Worm (Caenorhabditis elegans): ENCODE data around the gene Y49F6B.8.

DNA sequence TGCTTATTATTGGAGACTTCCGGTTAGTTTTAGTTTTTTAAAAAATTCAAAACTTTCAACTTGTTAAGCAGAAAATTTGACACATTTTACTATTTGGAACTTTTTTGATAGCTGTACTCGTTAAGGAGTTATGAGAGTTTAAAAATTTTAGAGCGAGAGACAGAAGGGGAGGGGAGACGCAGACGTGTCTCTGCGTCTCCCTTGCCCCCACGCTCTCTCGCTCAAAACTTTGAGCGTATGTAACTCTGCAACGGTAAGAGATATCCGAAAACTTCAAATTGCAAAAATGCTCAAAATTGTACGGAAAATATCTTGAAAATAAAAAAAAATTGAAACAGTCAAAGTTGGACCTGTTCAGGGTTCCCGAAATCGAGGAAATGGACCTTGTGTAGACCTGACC, 34.7 kb upstream of the Y49F6B.8 start:
- TF ChIP-seq ama-1 (optimal IDR thresholded peaks at IDR 0.05) = no peak
- TF ChIP-seq hnd-1 (tag; optimal IDR thresholded peaks at IDR 0.05) = no peak
- no peak for TF ChIP-seq ceh-36 (tag; optimal IDR thresholded peaks at IDR 0.05)
- TF ChIP-seq ets-7 (tag; optimal IDR thresholded peaks at IDR 0.05) = no peak
- TF ChIP-seq aly-1 (tag; optimal IDR thresholded peaks at IDR 0.05) = no peak
- TF ChIP-seq ceh-13 (GFP tag; optimal IDR thresholded peaks at IDR 0.05) = no peak
- TF ChIP-seq sea-1 (GFP tag; conservative IDR thresholded peaks at IDR 0.05) = no peak
- TF ChIP-seq flt-1 (GFP tag; IDR thresholded peaks at IDR 0.05) = no peak

Data from whole organism, early embryonic.